Worm (Caenorhabditis elegans): Measurements from ENCODE around the gene mdt-9.

Gene mdt-9

ce11 chrIV:13353143-13353773, 32.9 kb upstream of the mdt-9 start, which contains the start of the genes rec-8 and mex-5:
Gene rec-8, minus strand, starts transcription at chrIV:13353193.
Gene mex-5, plus strand, starts transcription at chrIV:13353723.
- TF ChIP-seq sox-2 (GFP tag; IDR thresholded peaks at IDR 0.05) (no peak), fkh-10 (GFP tag; optimal IDR thresholded peaks at IDR 0.05) (no peak)

DNA sequence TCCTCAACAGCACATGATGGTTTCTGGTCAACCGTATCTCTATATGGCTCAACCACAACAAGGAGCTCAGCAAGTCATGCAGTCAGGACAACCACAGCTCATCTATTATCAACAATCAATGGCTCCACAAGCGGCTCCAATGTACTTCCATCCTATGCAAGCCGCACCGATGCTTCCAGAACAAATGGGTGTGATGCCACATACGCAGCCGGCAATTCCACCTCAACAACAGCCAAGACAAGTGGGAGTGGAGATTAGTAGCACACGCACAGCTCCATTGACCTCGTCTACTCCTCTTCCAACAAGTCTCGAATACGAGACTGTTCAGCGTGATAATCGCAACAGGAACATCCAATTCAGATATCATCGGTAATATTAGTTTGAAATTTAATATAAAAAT, 32.1 kb upstream of the mdt-9 start:
- TF ChIP-seq ama-1 (optimal IDR thresholded peaks at IDR 0.05) (no peak), T23F11.4 (GFP tag; optimal IDR thresholded peaks at IDR 0.05) (no peak), ztf-16 (tag; optimal IDR thresholded peaks at IDR 0.05) (no peak), ceh-31 (tag; optimal IDR thresholded peaks at IDR 0.05) (no peak), nhr-232 (tag; optimal IDR thresholded peaks at IDR 0.05) (no peak), lim-6 (tag; optimal IDR thresholded peaks at IDR 0.05) (no peak), ceh-14 (tag; optimal IDR thresholded peaks at IDR 0.05) (no peak)

ce11 chrIV:13356005-13356404, 30.2 kb upstream of the mdt-9 start:
- TF ChIP-seq ceh-18 (tag; optimal IDR thresholded peaks at IDR 0.05): no peak
- TF ChIP-seq ceh-30 (tag; optimal IDR thresholded peaks at IDR 0.05): no peak
- TF ChIP-seq unc-3 (GFP tag; conservative IDR thresholded peaks at IDR 0.05): no peak
- TF ChIP-seq unc-3 (tag; optimal IDR thresholded peaks at IDR 0.05): no peak
- TF ChIP-seq C38D4.7 (GFP tag; optimal IDR thresholded peaks at IDR 0.05): no peak
- no peak for TF ChIP-seq ceh-9 (tag; optimal IDR thresholded peaks at IDR 0.05)
- TF ChIP-seq ceh-19 (GFP tag; optimal IDR thresholded peaks at IDR 0.05): no peak
- no peak for TF ChIP-seq pros-1 (tag; optimal IDR thresholded peaks at IDR 0.05)
- TF ChIP-seq odd-2 (tag; optimal IDR thresholded peaks at IDR 0.05): no peak
- no peak for TF ChIP-seq lin-11 (tag; optimal IDR thresholded peaks at IDR 0.05)
- TF ChIP-seq elt-2 (tag; optimal IDR thresholded peaks at IDR 0.05): no peak
- TF ChIP-seq dmd-4 (tag; optimal IDR thresholded peaks at IDR 0.05; ENCODE audit: borderline replicate concordance): no peak
- no peak for TF ChIP-seq ceh-34 (tag; optimal IDR thresholded peaks at IDR 0.05)
- no peak for TF ChIP-seq nhr-232 (tag; optimal IDR thresholded peaks at IDR 0.05)
- no peak for TF ChIP-seq sox-2 (GFP tag; IDR thresholded peaks at IDR 0.05)
- TF ChIP-seq hlh-30 (tag; optimal IDR thresholded peaks at IDR 0.05; ENCODE audit: insufficient read depth): no peak
- no peak for TF ChIP-seq madf-2 (tag; optimal IDR thresholded peaks at IDR 0.05)
- no peak for TF ChIP-seq ceh-2 (tag; optimal IDR thresholded peaks at IDR 0.05)
- no peak for TF ChIP-seq unc-42 (tag; optimal IDR thresholded peaks at IDR 0.05)
- no peak for TF ChIP-seq nfya-1 (tag; optimal IDR thresholded peaks at IDR 0.05)

- no peak for TF ChIP-seq npax-4 (tag; optimal IDR thresholded peaks at IDR 0.05)
- no peak for TF ChIP-seq unc-55 (GFP tag; optimal IDR thresholded peaks at IDR 0.05)
- no peak for TF ChIP-seq ceh-34 (tag; optimal IDR thresholded peaks at IDR 0.05)
These were observed 27.7 kb upstream of the mdt-9 start, which contains the start of gene W02A2.8 for ce11 chrIV:13358488-13358887. Gene W02A2.8, minus strand, starts transcription at chrIV:13358588.

ce11 chrIV:13360144-13360543, 26.0 kb upstream of the mdt-9 start, which contains the start of gene Y62E10A.3:
Gene Y62E10A.3, minus strand, starts transcription at chrIV:13360244.
- TF ChIP-seq ceh-45 (GFP tag; IDR thresholded peaks at IDR 0.05) (no peak), ceh-22 (tag; optimal IDR thresholded peaks at IDR 0.05) (no peak), nfya-1 (tag; optimal IDR thresholded peaks at IDR 0.05) (no peak), ref-2 (tag; optimal IDR thresholded peaks at IDR 0.05) (no peak), lin-11 (tag; optimal IDR thresholded peaks at IDR 0.05) (no peak), sox-4 (tag; optimal IDR thresholded peaks at IDR 0.05) (no peak), pax-1 (tag; optimal IDR thresholded peaks at IDR 0.05) (no peak), che-1 (tag; optimal IDR thresholded peaks at IDR 0.05) (no peak), ahr-1 (tag; optimal IDR thresholded peaks at IDR 0.05) (no peak), pqm-1 (tag; optimal IDR thresholded peaks at IDR 0.05) (no peak), ama-1 (optimal IDR thresholded peaks at IDR 0.05) (no peak), C08G9.2 (tag; optimal IDR thresholded peaks at IDR 0.05) (no peak), rnt-1 (tag; optimal IDR thresholded peaks at IDR 0.05) (no peak)
